Fruit fly (Drosophila melanogaster) whole organism, embryonic: ENCODE results near the gene CG31548.
A peak's percentile ranks its signal among the peaks of the same experiment; 100 is the strongest.

Experiments
- Antp ChIP-seq: fragments of 200-800 bp; sonication (Bioruptor generic); optimal IDR thresholded peaks from 3 replicates; lab custom pipeline; 2016; ENCODE audit warnings: missing biosample characterization, missing genetic modification characterization
- B-H1 ChIP-seq: fragments of 200-800 bp; sonication (Bioruptor generic); IDR thresholded peaks from 3 replicates; pipeline ENCODE4 v1.3.6; 2022; ENCODE audit warnings: missing biosample characterization, missing genetic modification characterization
- Bdp1 ChIP-seq: fragments of 200-800 bp; sonication (Bioruptor generic); optimal IDR thresholded peaks from 3 replicates; lab custom pipeline; 2016; ENCODE audit warnings: missing biosample characterization, missing genetic modification characterization
- CG10543 ChIP-seq: fragments of 200-800 bp; sonication (Bioruptor generic); optimal IDR thresholded peaks from 3 replicates; lab custom pipeline; 2017; ENCODE audit warnings: missing biosample characterization, mild to moderate bottlenecking, missing genetic modification characterization, moderate library complexity
- CG11456 ChIP-seq: fragments of 200-800 bp; sonication (Bioruptor generic); IDR thresholded peaks from 3 replicates; pipeline ENCODE4 v1.3.6; 2022; ENCODE audit warnings: missing biosample characterization, missing genetic modification characterization
- CG11695 ChIP-seq: fragments of 200-800 bp; sonication (Bioruptor generic); IDR thresholded peaks from 3 replicates; pipeline ENCODE4 v1.3.6; 2022; ENCODE audit warnings: missing biosample characterization, missing genetic modification characterization
- CG12769 ChIP-seq: fragments of 200-800 bp; sonication (Bioruptor generic); optimal IDR thresholded peaks from 2 replicates; lab custom pipeline; 2019; ENCODE audit warnings: missing biosample characterization, mild to moderate bottlenecking, missing genetic modification characterization, moderate library complexity
- CG12942 ChIP-seq: fragments of 200-800 bp; sonication (Bioruptor generic); optimal IDR thresholded peaks from 3 replicates; lab custom pipeline; 2016; ENCODE audit warnings: missing biosample characterization, missing genetic modification characterization
- CG13424 ChIP-seq: fragments of 200-800 bp; sonication (Bioruptor generic); optimal IDR thresholded peaks from 2 replicates; lab custom pipeline; 2019; ENCODE audit warnings: missing biosample characterization, mild to moderate bottlenecking, missing genetic modification characterization, moderate library complexity
- CG15073 ChIP-seq: fragments of 200-800 bp; sonication (Bioruptor generic); optimal IDR thresholded peaks from 2 replicates; lab custom pipeline; 2016; ENCODE audit warnings: missing biosample characterization, missing genetic modification characterization
- CG15269 ChIP-seq: fragments of 200-800 bp; sonication (Bioruptor generic); optimal IDR thresholded peaks from 2 replicates; lab custom pipeline; 2018; ENCODE audit warnings: missing biosample characterization, mild to moderate bottlenecking, missing genetic modification characterization, moderate library complexity
- CG17359 ChIP-seq: fragments of 200-800 bp; sonication (Bioruptor generic); optimal IDR thresholded peaks from 3 replicates; lab custom pipeline; 2018; ENCODE audit warnings: missing biosample characterization, mild to moderate bottlenecking, missing genetic modification characterization, moderate library complexity
- CG17361 ChIP-seq: fragments of 200-800 bp; sonication (Bioruptor generic); IDR thresholded peaks from 3 replicates; pipeline ENCODE4 v1.3.6; 2022; ENCODE audit warnings: missing biosample characterization, missing genetic modification characterization
- CG17385 ChIP-seq: fragments of 200-800 bp; sonication (Bioruptor generic); optimal IDR thresholded peaks from 3 replicates; lab custom pipeline; 2018; ENCODE audit warnings: missing biosample characterization, mild to moderate bottlenecking, missing genetic modification characterization
- CG30431 ChIP-seq: fragments of 200-800 bp; sonication (Bioruptor generic); optimal IDR thresholded peaks from 2 replicates; lab custom pipeline; 2017; ENCODE audit warnings: missing biosample characterization, missing genetic modification characterization
- CG3163 ChIP-seq: fragments of 200-800 bp; sonication (Bioruptor generic); optimal IDR thresholded peaks from 3 replicates; lab custom pipeline; 2016; ENCODE audit warnings: missing biosample characterization, missing genetic modification characterization
- CG32772 ChIP-seq: fragments of 200-800 bp; sonication (Bioruptor generic); IDR thresholded peaks from 2 replicates; pipeline ENCODE4 v1.3.6; 2022; ENCODE audit warnings: missing biosample characterization, missing genetic modification characterization
- CG33213 ChIP-seq: fragments of 200-800 bp; sonication (Bioruptor generic); optimal IDR thresholded peaks from 3 replicates; lab custom pipeline; 2016; ENCODE audit warnings: missing biosample characterization, missing genetic modification characterization
- CG43689 ChIP-seq: fragments of 200-800 bp; sonication (Bioruptor generic); IDR thresholded peaks from 2 replicates; pipeline ENCODE4 v1.3.6; 2022; ENCODE audit warnings: missing biosample characterization, missing genetic modification characterization
- CG6175 ChIP-seq: fragments of 200-800 bp; sonication (Bioruptor generic); IDR thresholded peaks from 3 replicates; pipeline ENCODE4 v1.3.6; 2022; ENCODE audit warnings: missing biosample characterization, missing genetic modification characterization
- CG6254 ChIP-seq: fragments of 200-800 bp; sonication (Bioruptor generic); optimal IDR thresholded peaks from 3 replicates; lab custom pipeline; 2017; ENCODE audit warnings: mild to moderate bottlenecking, missing biosample characterization, missing genetic modification reagents, missing genetic modification characterization
- CG6854 ChIP-seq: fragments of 200-800 bp; sonication (Bioruptor generic); optimal IDR thresholded peaks from 3 replicates; lab custom pipeline; 2017; ENCODE audit warnings: missing biosample characterization, mild to moderate bottlenecking, missing genetic modification characterization
- CG7271 ChIP-seq: fragments of 200-800 bp; sonication (Bioruptor generic); optimal IDR thresholded peaks from 2 replicates; lab custom pipeline; 2018; ENCODE audit warnings: missing biosample characterization, mild to moderate bottlenecking, missing genetic modification characterization, moderate library complexity
- CG7839 ChIP-seq: fragments of 200-800 bp; sonication (Bioruptor generic); optimal IDR thresholded peaks from 3 replicates; lab custom pipeline; 2018; ENCODE audit warnings: missing biosample characterization, mild to moderate bottlenecking, missing genetic modification characterization, moderate library complexity
- CG8765 ChIP-seq: fragments of 200-800 bp; sonication (Bioruptor generic); IDR thresholded peaks from 2 replicates; pipeline ENCODE4 v1.3.6; 2022; ENCODE audit warnings: missing biosample characterization, missing genetic modification characterization
- CG9876 ChIP-seq: fragments of 200-800 bp; sonication (Bioruptor generic); optimal IDR thresholded peaks from 2 replicates; lab custom pipeline; 2016; ENCODE audit warnings: missing biosample characterization, missing genetic modification characterization
- CkIIα-i1 ChIP-seq: fragments of 200-800 bp; sonication (Bioruptor generic); IDR thresholded peaks from 2 replicates; pipeline ENCODE4 v1.3.6; 2022; ENCODE audit warnings: missing biosample characterization, missing genetic modification characterization
- Drgx ChIP-seq: fragments of 200-800 bp; sonication (Bioruptor generic); IDR thresholded peaks from 2 replicates; pipeline ENCODE4 v1.3.6; 2022; ENCODE audit warnings: missing biosample characterization, missing genetic modification characterization
- E2f2 ChIP-seq: fragments of 200-800 bp; sonication (Bioruptor generic); IDR thresholded peaks from 2 replicates; pipeline ENCODE4 v1.3.6; 2022; ENCODE audit warnings: missing biosample characterization, missing genetic modification characterization
- Fer2 ChIP-seq: fragments of 200-800 bp; sonication (Bioruptor generic); optimal IDR thresholded peaks from 2 replicates; lab custom pipeline; 2018; ENCODE audit warnings: missing biosample characterization, mild to moderate bottlenecking, missing genetic modification characterization, moderate library complexity
- HmgZ ChIP-seq: fragments of 200-800 bp; sonication (Bioruptor generic); optimal IDR thresholded peaks from 2 replicates; lab custom pipeline; 2018; ENCODE audit warnings: missing biosample characterization, mild to moderate bottlenecking, missing genetic modification characterization
- Lhr ChIP-seq: fragments of 200-800 bp; sonication (Bioruptor generic); optimal IDR thresholded peaks from 3 replicates; lab custom pipeline; 2017; ENCODE audit warnings: mild to moderate bottlenecking, missing biosample characterization, missing genetic modification reagents, missing genetic modification characterization
- Nf-YA ChIP-seq: fragments of 200-800 bp; sonication (Bioruptor generic); IDR thresholded peaks from 2 replicates; pipeline ENCODE4 v1.3.6; 2022; ENCODE audit warnings: missing biosample characterization, missing genetic modification characterization
- TFAM ChIP-seq: fragments of 200-800 bp; sonication (Bioruptor generic); optimal IDR thresholded peaks from 2 replicates; lab custom pipeline; 2017; ENCODE audit warnings: missing biosample characterization, missing genetic modification characterization, inconsistent platforms
- bab2 ChIP-seq: fragments of 200-800 bp; sonication (Bioruptor generic); optimal IDR thresholded peaks from 2 replicates; lab custom pipeline; 2016; ENCODE audit warnings: missing biosample characterization, missing genetic modification characterization
- bowl ChIP-seq: fragments of 200-800 bp; sonication (Bioruptor generic); IDR thresholded peaks from 2 replicates; pipeline ENCODE4 v1.3.6; 2022; ENCODE audit warnings: missing biosample characterization, missing genetic modification characterization
- ci ChIP-seq: fragments of 200-800 bp; sonication (Bioruptor generic); IDR thresholded peaks from 3 replicates; pipeline ENCODE4 v1.3.6; 2022; ENCODE audit warnings: missing biosample characterization, missing genetic modification characterization
- dan ChIP-seq: fragments of 200-800 bp; sonication (Bioruptor generic); IDR thresholded peaks from 2 replicates; pipeline ENCODE4 v1.3.6; 2022; ENCODE audit warnings: missing biosample characterization, missing genetic modification characterization
- dimm ChIP-seq: fragments of 200-800 bp; sonication (Bioruptor generic); IDR thresholded peaks from 2 replicates; pipeline ENCODE4 v1.3.6; 2022; ENCODE audit warnings: missing biosample characterization, missing genetic modification characterization
- ewg ChIP-seq: fragments of 200-800 bp; sonication (Bioruptor generic); optimal IDR thresholded peaks from 3 replicates; lab custom pipeline; 2017; ENCODE audit warnings: mild to moderate bottlenecking, missing biosample characterization, missing genetic modification reagents, missing genetic modification characterization
- fu2 ChIP-seq: fragments of 200-800 bp; sonication (Bioruptor generic); optimal IDR thresholded peaks from 2 replicates; lab custom pipeline; 2016; ENCODE audit warnings: missing biosample characterization, missing genetic modification characterization
- grn ChIP-seq: fragments of 200-800 bp; sonication (Bioruptor generic); optimal IDR thresholded peaks from 3 replicates; lab custom pipeline; 2017; ENCODE audit warnings: missing biosample characterization, missing genetic modification characterization
- lov ChIP-seq, 2 experiments: fragments of 200-800 bp in 1 of 2; fragments of >200 bp in 1 of 2; sonication (Bioruptor generic) in 1 of 2; IDR thresholded peaks in 1 of 2; optimal IDR thresholded peaks in 1 of 2; 2 replicates in 1 of 2; 3 replicates in 1 of 2; pipeline versions ENCODE4 v1.3.6 to Lab custom; 2017 to 2022; ENCODE audit warnings: missing biosample characterization in 1 of 2, missing genetic modification characterization in 1 of 2
- otp ChIP-seq: fragments of 200-800 bp; sonication (Bioruptor generic); IDR thresholded peaks from 3 replicates; pipeline ENCODE4, ENCODE4 v1.3.6; 2022; ENCODE audit warnings: missing biosample characterization, missing genetic modification characterization
- psq ChIP-seq: fragments of 200-800 bp; sonication (Bioruptor generic); optimal IDR thresholded peaks from 2 replicates; lab custom pipeline; 2017; ENCODE audit warnings: missing biosample characterization, missing genetic modification characterization
- sens-2 ChIP-seq: fragments of 200-800 bp; sonication (Bioruptor generic); IDR thresholded peaks from 2 replicates; pipeline ENCODE4 v1.3.6; 2022; ENCODE audit warnings: missing biosample characterization, missing genetic modification characterization
- shn ChIP-seq: fragments of 200-800 bp; sonication (Bioruptor generic); optimal IDR thresholded peaks from 3 replicates; lab custom pipeline; 2016; ENCODE audit warnings: missing biosample characterization, missing genetic modification characterization
- slou ChIP-seq: fragments of 200-800 bp; sonication (Bioruptor generic); optimal IDR thresholded peaks from 3 replicates; lab custom pipeline; 2016; ENCODE audit warnings: missing biosample characterization, missing genetic modification characterization
- ttk ChIP-seq: fragments of 200-800 bp; sonication (Bioruptor generic); IDR thresholded peaks from 2 replicates; pipeline ENCODE4 v2.1.2; 2022; ENCODE audit warnings: missing biosample characterization, missing genetic modification characterization
- yki ChIP-seq: fragments of >200 bp; optimal IDR thresholded peaks from 3 replicates; lab custom pipeline; 2018
- zen2 ChIP-seq: fragments of 200-800 bp; sonication (Bioruptor generic); IDR thresholded peaks from 3 replicates; pipeline ENCODE4 v1.3.6; 2022; ENCODE audit warnings: missing biosample characterization, missing genetic modification characterization; ENCODE audit not compliant: partially characterized antibody

Gene CG31548

DNA sequence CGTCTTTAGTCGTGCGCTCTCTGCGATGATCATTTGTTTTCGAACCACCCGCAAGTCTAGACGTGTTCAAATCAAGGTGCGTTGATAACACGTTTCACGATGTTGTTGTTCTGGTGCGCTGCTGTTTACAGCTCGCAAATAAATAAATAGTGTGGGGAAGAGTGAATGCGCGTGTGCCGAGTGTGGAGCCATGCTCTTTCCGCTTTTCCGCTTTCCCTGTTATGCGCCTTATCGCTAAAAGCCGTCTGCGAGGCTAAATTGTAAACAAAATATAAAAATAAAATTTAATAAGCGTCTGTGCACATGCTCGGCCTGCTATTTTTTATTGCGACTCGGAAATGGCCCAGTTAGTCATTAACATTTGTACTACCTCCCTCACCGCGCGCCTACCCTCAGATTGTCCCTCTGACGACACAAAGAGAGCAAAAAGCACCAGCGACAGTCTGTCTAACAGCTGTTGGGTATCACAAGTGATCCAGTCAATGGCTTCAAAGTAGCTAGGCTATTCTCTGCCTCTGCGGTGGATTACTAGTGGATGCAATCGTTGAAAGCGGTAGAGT is 36.1 kb upstream of the CG31548 start:
- TF ChIP-seq CG12942 (GFP tag; lab: Kevin White, UChicago) (peak; percentile 58), Lhr (GFP tag; lab: Kevin White, UChicago) (peak; percentile 78), CG3163 (peak; percentile 44), bab2 (GFP tag; lab: Kevin White, UChicago) (peak; percentile 77), B-H1 (peak; percentile 26; the same call in 1 of the 3 replicates), ttk (GFP tag; lab: Robert Waterston, UW) (no peak), CG17359 (tag; lab: Kevin White, UChicago) (peak; percentile 82), otp (GFP tag; lab: Robert Waterston, UW) (peak; percentile 69; the same call in 1 of the 3 replicates), CG7839 (tag; lab: Kevin White, UChicago) (no peak), ewg (peak; percentile 63), CG17385 (GFP tag; lab: Kevin White, UChicago) (peak; percentile 80), CG6175 (GFP tag; lab: Robert Waterston, UW) (no peak), dimm (no peak), sens-2 (GFP tag; lab: Robert Waterston, UW) (peak; percentile 51), lov (optimal IDR thresholded peaks at IDR 0.05; lab: Kevin White, UChicago) (no peak), lov (GFP tag; IDR thresholded peaks at IDR 0.05; lab: Robert Waterston, UW) (peak; percentile 77; the same call in 2 of the 3 replicates), Drgx (peak; percentile 38; the same call in 1 of the 2 replicates), CG32772 (GFP tag; lab: Robert Waterston, UW) (no peak), HmgZ (peak; percentile 85), Bdp1 (GFP tag; lab: Kevin White, UChicago) (peak; percentile 23), shn (GFP tag; lab: Kevin White, UChicago) (peak; percentile 6), dan (GFP tag; lab: Robert Waterston, UW) (no peak), Nf-YA (GFP tag; lab: Robert Waterston, UW) (peak; percentile 36; the same call in 1 of the 2 replicates), CG15269 (tag; lab: Kevin White, UChicago) (no peak), zen2 (GFP tag; lab: Robert Waterston, UW) (no peak), grn (peak; percentile 73), CG33213 (GFP tag; lab: Kevin White, UChicago) (peak; percentile 68), CG10543 (GFP tag; lab: Kevin White, UChicago) (peak; percentile 97), CG43689 (GFP tag; lab: Robert Waterston, UW) (no peak), CG7271 (tag; lab: Kevin White, UChicago) (peak; percentile 73), CG8765 (GFP tag; lab: Robert Waterston, UW) (no peak), TFAM (GFP tag; lab: Kevin White, UChicago) (peak; percentile 25), CG11695 (GFP tag; lab: Robert Waterston, UW) (peak; percentile 68), CG15073 (GFP tag; lab: Kevin White, UChicago) (no peak), Antp (GFP tag; lab: Kevin White, UChicago) (peak; percentile 41), CG11456 (no peak), slou (GFP tag; lab: Kevin White, UChicago) (no peak), ci (GFP tag; lab: Robert Waterston, UW) (peak; percentile 90), CG17361 (peak; percentile 63; the same call in 2 of the 3 replicates), CkIIα-i1 (no peak), yki (lab: Kevin White, UChicago) (no peak), CG6254 (GFP tag; lab: Kevin White, UChicago) (peak; percentile 66), CG13424 (tag; lab: Kevin White, UChicago) (peak; percentile 70), CG12769 (tag; lab: Kevin White, UChicago) (no peak), Fer2 (tag; lab: Kevin White, UChicago) (peak; percentile 56), bowl (peak; percentile 36; the same call in 1 of the 2 replicates), CG9876 (peak; percentile 45), psq (peak; percentile 36), CG6854 (GFP tag; lab: Kevin White, UChicago) (peak; percentile 83), CG30431 (GFP tag; lab: Kevin White, UChicago) (peak; percentile 8), E2f2 (GFP tag; lab: Robert Waterston, UW) (peak; percentile 54; the same call in 1 of the 2 replicates), fu2 (peak; percentile 38)
